Worm (Caenorhabditis elegans) whole organism, mixed stage, embryonic: ENCODE data around the gene eak-4.

Experiments
- M03D4.4 ChIP-seq: sonication (generic microtip); optimal IDR thresholded peaks from 2 replicates; lab custom pipeline; 2017; ENCODE audit warnings: mild to moderate bottlenecking, missing genetic modification characterization, missing compliant biosample characterization
- bed-3 ChIP-seq: fragments of 200-800 bp; sonication (Bioruptor generic); optimal IDR thresholded peaks from 3 replicates; lab custom pipeline; 2018; ENCODE audit warnings: mild to moderate bottlenecking, missing genetic modification characterization, moderate library complexity, missing compliant biosample characterization
- blmp-1 ChIP-seq: fragments of 150-350 bp; optimal IDR thresholded peaks from 2 replicates; lab custom pipeline; 2014; ENCODE audit warnings: missing biosample characterization, missing genetic modification characterization
- ceh-39 ChIP-seq: fragments of 150-350 bp; optimal IDR thresholded peaks from 2 replicates; lab custom pipeline; 2014; ENCODE audit warnings: missing biosample characterization, missing genetic modification characterization
- ceh-43 ChIP-seq: fragments of 200-800 bp; sonication (Bioruptor generic); optimal IDR thresholded peaks from 2 replicates; lab custom pipeline; 2018; ENCODE audit warnings: mild to moderate bottlenecking, missing genetic modification characterization, moderate library complexity, missing compliant biosample characterization
- ceh-83 ChIP-seq: fragments of 200-800 bp; sonication (Bioruptor generic); optimal IDR thresholded peaks from 2 replicates; lab custom pipeline; 2018; ENCODE audit warnings: mild to moderate bottlenecking, missing genetic modification characterization, missing compliant biosample characterization
- ces-1 ChIP-seq: fragments of 150-350 bp; optimal IDR thresholded peaks from 2 replicates; lab custom pipeline; 2014; ENCODE audit warnings: missing biosample characterization, missing genetic modification reagents, missing genetic modification characterization
- cnd-1 ChIP-seq: fragments of 200-800 bp; sonication (Bioruptor generic); optimal IDR thresholded peaks from 2 replicates; lab custom pipeline; 2018; ENCODE audit warnings: mild to moderate bottlenecking, missing genetic modification characterization, missing compliant biosample characterization
- drap-1 ChIP-seq: fragments of 200-800 bp; sonication (Bioruptor generic); optimal IDR thresholded peaks from 3 replicates; lab custom pipeline; 2018; ENCODE audit warnings: mild to moderate bottlenecking, missing genetic modification characterization, missing compliant biosample characterization
- elt-1 ChIP-seq: sonication (generic microtip); optimal IDR thresholded peaks from 2 replicates; lab custom pipeline; 2017; ENCODE audit warnings: missing genetic modification characterization, mild to moderate bottlenecking, missing compliant biosample characterization, antibody characterized with exemption, moderate library complexity, borderline replicate concordance; ENCODE audit not compliant: insufficient read depth
- elt-3 ChIP-seq: fragments of 150-350 bp; optimal IDR thresholded peaks from 2 replicates; lab custom pipeline; 2014; ENCODE audit warnings: missing biosample characterization, missing genetic modification characterization
- flh-1 ChIP-seq: fragments of 200-800 bp; sonication (Bioruptor generic); optimal IDR thresholded peaks from 2 replicates; lab custom pipeline; 2018; ENCODE audit warnings: mild to moderate bottlenecking, missing genetic modification characterization, moderate library complexity, missing compliant biosample characterization
- ham-2 ChIP-seq: fragments of 200-800 bp; sonication (Bioruptor generic); optimal IDR thresholded peaks from 2 replicates; lab custom pipeline; 2018; ENCODE audit warnings: mild to moderate bottlenecking, missing genetic modification characterization, missing compliant biosample characterization
- hlh-1 ChIP-seq: fragments of 150-350 bp; optimal IDR thresholded peaks from 2 replicates; lab custom pipeline; 2014; ENCODE audit warnings: missing biosample characterization, missing genetic modification reagents, missing genetic modification characterization
- lin-13 ChIP-seq: fragments of 150-350 bp; optimal IDR thresholded peaks from 2 replicates; lab custom pipeline; 2014; ENCODE audit warnings: missing biosample characterization, missing genetic modification characterization
- lsy-2 ChIP-seq: fragments of 150-350 bp; optimal IDR thresholded peaks from 2 replicates; lab custom pipeline; 2014; ENCODE audit warnings: missing biosample characterization, missing genetic modification characterization
- mep-1 ChIP-seq: fragments of 150-350 bp; optimal IDR thresholded peaks from 2 replicates; lab custom pipeline; 2017; ENCODE audit warnings: missing biosample characterization, missing genetic modification reagents, missing genetic modification characterization, inconsistent platforms
- mls-2 ChIP-seq: sonication (generic microtip); optimal IDR thresholded peaks from 2 replicates; lab custom pipeline; 2016; ENCODE audit warnings: mild to moderate bottlenecking, missing genetic modification characterization, moderate library complexity, missing compliant biosample characterization
- nhr-12 ChIP-seq: fragments of 150-350 bp; optimal IDR thresholded peaks from 2 replicates; lab custom pipeline; 2014; ENCODE audit warnings: missing biosample characterization, missing genetic modification characterization
- nhr-2 ChIP-seq: fragments of 150-350 bp; optimal IDR thresholded peaks from 2 replicates; lab custom pipeline; 2014; ENCODE audit warnings: missing biosample characterization, missing genetic modification characterization
- nhr-76 ChIP-seq: sonication (generic microtip); optimal IDR thresholded peaks from 2 replicates; lab custom pipeline; 2017; ENCODE audit warnings: missing biosample characterization, missing genetic modification characterization
- pha-4 ChIP-seq: fragments of 150-350 bp; optimal IDR thresholded peaks from 2 replicates; lab custom pipeline; 2018; ENCODE audit warnings: missing biosample characterization, missing genetic modification reagents, missing genetic modification characterization
- sem-2 ChIP-seq: fragments of 200-800 bp; sonication (Bioruptor generic); optimal IDR thresholded peaks from 2 replicates; lab custom pipeline; 2018; ENCODE audit warnings: mild to moderate bottlenecking, missing genetic modification characterization, missing compliant biosample characterization
- snpc-4 ChIP-seq: fragments of 150-350 bp; optimal IDR thresholded peaks from 2 replicates; lab custom pipeline; 2014; ENCODE audit warnings: missing biosample characterization, missing genetic modification characterization
- sptf-1 ChIP-seq: sonication (generic microtip); optimal IDR thresholded peaks from 2 replicates; lab custom pipeline; 2017; ENCODE audit warnings: mild to moderate bottlenecking, missing genetic modification characterization, moderate library complexity, missing compliant biosample characterization
- tbx-8 ChIP-seq: fragments of 200-800 bp; sonication (Bioruptor generic); optimal IDR thresholded peaks from 2 replicates; lab custom pipeline; 2018; ENCODE audit warnings: mild to moderate bottlenecking, missing genetic modification characterization, moderate library complexity, missing compliant biosample characterization
- unc-120 ChIP-seq: sonication (generic microtip); optimal IDR thresholded peaks from 2 replicates; lab custom pipeline; 2017; ENCODE audit warnings: missing genetic modification characterization, missing compliant biosample characterization; ENCODE audit not compliant: poor library complexity, severe bottlenecking
- unc-39 ChIP-seq: fragments of 150-350 bp; optimal IDR thresholded peaks from 2 replicates; lab custom pipeline; 2014; ENCODE audit warnings: missing biosample characterization, missing genetic modification characterization
- unc-62 ChIP-seq: fragments of 150-350 bp; optimal IDR thresholded peaks from 2 replicates; lab custom pipeline; 2014; ENCODE audit warnings: missing biosample characterization, missing genetic modification reagents, missing genetic modification characterization
- zip-8 ChIP-seq: fragments of 150-350 bp; optimal IDR thresholded peaks from 2 replicates; lab custom pipeline; 2014; ENCODE audit warnings: missing biosample characterization, missing genetic modification characterization
- ztf-11 ChIP-seq: fragments of 150-350 bp; optimal IDR thresholded peaks from 2 replicates; lab custom pipeline; 2014; ENCODE audit warnings: missing biosample characterization, missing genetic modification characterization

Gene eak-4

ce11 chrIV:12542011-12542410 lies 16.7 kb upstream of the eak-4 start, which contains the start of gene ham-1:
Gene ham-1 (plus strand): TSS chrIV:12542183.
- no peak for TF ChIP-seq unc-39
- TF ChIP-seq nhr-2 (tag; lab: Kevin White, UChicago) = no peak
- no peak for TF ChIP-seq ztf-11 (tag; lab: Kevin White, UChicago)
- no peak for TF ChIP-seq pha-4 (tag; lab: Kevin White, UChicago)
- no peak for TF ChIP-seq snpc-4 (tag; lab: Kevin White, UChicago)
- TF ChIP-seq blmp-1 (tag; lab: Kevin White, UChicago) = no peak
- no peak for TF ChIP-seq ceh-39 (tag; lab: Kevin White, UChicago)
- no peak for TF ChIP-seq flh-1 (GFP tag; lab: Kevin White, UChicago)
- TF ChIP-seq zip-8 (tag; lab: Kevin White, UChicago) = no peak
- no peak for TF ChIP-seq ceh-43 (GFP tag; lab: Kevin White, UChicago)
- TF ChIP-seq nhr-76 (tag; lab: Kevin White, UChicago) = no peak
- TF ChIP-seq lin-13 (tag; lab: Kevin White, UChicago) = no peak
- no peak for TF ChIP-seq cnd-1 (tag; lab: Kevin White, UChicago)

ce11 chrIV:12540242-12540641 lies 14.9 kb upstream of the eak-4 start:
- TF ChIP-seq pha-4 (tag; lab: Kevin White, UChicago) (no peak), mls-2 (tag; lab: Kevin White, UChicago) (no peak), unc-62 (GFP tag; lab: Kevin White, UChicago) (no peak), sptf-1 (tag; lab: Kevin White, UChicago) (no peak), blmp-1 (tag; lab: Kevin White, UChicago) (no peak), M03D4.4 (no peak), ztf-11 (tag; lab: Kevin White, UChicago) (no peak), ces-1 (no peak), sem-2 (no peak)

ce11 chrIV:12537694-12538093 lies 12.4 kb upstream of the eak-4 start:
- TF ChIP-seq zip-8 (tag; lab: Kevin White, UChicago) (peak; percentile 95), bed-3 (no peak), lin-13 (tag; lab: Kevin White, UChicago) (no peak), nhr-12 (no peak), nhr-2 (tag; lab: Kevin White, UChicago) (peak; percentile 88), cnd-1 (tag; lab: Kevin White, UChicago) (peak; percentile 8)

ce11 chrIV:12536358-12536757 lies 11.0 kb upstream of the eak-4 start:
- TF ChIP-seq cnd-1 (tag; lab: Kevin White, UChicago) (peak; percentile 22), ceh-43 (GFP tag; lab: Kevin White, UChicago) (peak; percentile 64), sptf-1 (tag; lab: Kevin White, UChicago) (peak; percentile 56), elt-1 (tag; lab: Kevin White, UChicago) (no peak), nhr-76 (tag; lab: Kevin White, UChicago) (no peak)
- TF ChIP-seq, all 35 proteins: peak for 3

- TF ChIP-seq lsy-2 (tag; lab: Kevin White, UChicago) (no peak), ham-2 (GFP tag; lab: Kevin White, UChicago) (no peak), mep-1 (tag; lab: Kevin White, UChicago) (no peak), tbx-8 (GFP tag; lab: Kevin White, UChicago) (no peak), drap-1 (GFP tag; lab: Kevin White, UChicago) (no peak), elt-3 (tag; lab: Kevin White, UChicago) (no peak), M03D4.4 (no peak), hlh-1 (no peak), ceh-83 (GFP tag; lab: Kevin White, UChicago) (no peak)
Measured at ce11 chrIV:12531464-12531863, 6.2 kb upstream of the eak-4 start.

ce11 chrIV:12531047-12531446 lies 5.7 kb upstream of the eak-4 start, which contains the start of gene F53B2.5:
Gene F53B2.5 (minus strand): TSS chrIV:12531147.
- TF ChIP-seq sem-2 = no peak
- TF ChIP-seq unc-120 (tag; lab: Kevin White, UChicago) = no peak
- TF ChIP-seq, all 35 proteins: peak for 0
